Fruit fly (Drosophila melanogaster) Kc167 (cell line): ENCODE measurements around the gene Nrg.

Experiments
- Myc ChIP-seq: fragments of >200 bp; optimal IDR thresholded peaks from 2 replicates; lab custom pipeline; 2017; ENCODE audit warnings: missing external identifiers
- Sin3A ChIP-seq: fragments of >200 bp; optimal IDR thresholded peaks from 2 replicates; lab custom pipeline; 2018; ENCODE audit warnings: missing external identifiers
- h ChIP-seq: fragments of >200 bp; optimal IDR thresholded peaks from 3 replicates; lab custom pipeline; 2018; ENCODE audit warnings: missing external identifiers
- insv ChIP-seq: fragments of >200 bp; optimal IDR thresholded peaks from 3 replicates; lab custom pipeline; 2018; ENCODE audit warnings: missing external identifiers
- psq ChIP-seq: fragments of >200 bp; optimal IDR thresholded peaks from 2 replicates; lab custom pipeline; 2017; ENCODE audit warnings: missing external identifiers
- ttk ChIP-seq: sonication (Bioruptor generic); optimal IDR thresholded peaks from 2 replicates; lab custom pipeline; 2017; ENCODE audit warnings: missing external identifiers

Gene Nrg

DNA sequence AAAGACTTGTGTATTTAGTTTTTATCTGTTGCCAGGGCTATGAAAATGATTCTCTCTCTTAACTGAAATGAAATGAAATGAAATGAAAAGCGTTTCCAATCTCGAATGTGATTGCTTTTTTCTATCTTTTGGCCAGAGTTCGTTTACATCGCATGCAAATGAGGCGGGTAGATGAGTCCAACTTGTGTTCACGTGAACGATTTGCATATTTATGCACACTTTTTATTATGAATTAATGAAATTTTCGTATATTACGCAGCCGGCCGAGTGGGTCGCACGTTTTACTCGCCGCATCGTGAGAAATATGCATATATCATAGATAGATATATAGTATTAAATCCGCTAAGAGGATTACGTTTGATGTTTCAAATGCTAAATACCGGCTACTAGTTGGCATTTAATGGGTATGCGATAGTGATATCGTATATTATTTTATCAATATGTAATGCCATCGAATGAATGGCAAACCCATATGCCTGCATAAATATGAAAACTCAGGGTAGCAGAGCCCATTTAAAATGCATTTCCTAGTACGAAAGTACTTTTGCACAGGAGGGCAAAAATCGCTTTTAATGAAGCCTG, 12.1 kb upstream of the Nrg start:
- TF ChIP-seq ttk (lab: Kevin White, UChicago) (no peak), psq (no peak), h (lab: Kevin White, UChicago) (no peak), Myc (no peak), insv (lab: Kevin White, UChicago) (no peak), Sin3A (lab: Kevin White, UChicago) (no peak)

dm6 chrX:8510731-8511130, 6.4 kb upstream of the Nrg start:
- no peak for TF ChIP-seq insv (lab: Kevin White, UChicago)
- no peak for TF ChIP-seq ttk (lab: Kevin White, UChicago)
- TF ChIP-seq Sin3A (lab: Kevin White, UChicago): no peak

DNA sequence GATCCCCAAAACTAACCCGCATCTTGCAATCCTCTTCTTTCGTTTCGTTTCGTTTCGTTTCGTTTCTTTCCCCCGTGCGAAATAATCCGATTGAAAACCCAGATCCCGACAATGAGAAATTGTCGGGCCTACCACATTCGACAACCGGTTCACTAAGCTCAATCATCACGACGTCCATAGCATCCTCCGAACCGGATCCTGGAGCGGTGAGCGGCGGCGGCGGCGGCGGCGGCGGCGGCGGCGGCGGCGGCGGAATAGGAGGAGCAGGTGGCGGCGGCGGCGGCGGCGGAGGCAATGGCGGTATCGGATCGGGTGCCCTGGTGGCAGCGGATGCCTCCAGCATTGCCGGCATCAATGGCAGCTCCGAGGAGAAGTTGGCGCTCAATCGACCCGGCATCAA, 4.9 kb upstream of the Nrg start:
- no peak for TF ChIP-seq h (lab: Kevin White, UChicago)
- TF ChIP-seq Myc: no peak
- TF ChIP-seq psq: no peak
- TF ChIP-seq ttk (lab: Kevin White, UChicago): no peak
- TF ChIP-seq Sin3A (lab: Kevin White, UChicago): no peak
- TF ChIP-seq insv (lab: Kevin White, UChicago): no peak

- TF ChIP-seq ttk (lab: Kevin White, UChicago) (no peak), h (lab: Kevin White, UChicago) (no peak), psq (no peak), Sin3A (lab: Kevin White, UChicago) (no peak)
Observed at dm6 chrX:8518025-8518661, 970 bp downstream of the Nrg start.

DNA sequence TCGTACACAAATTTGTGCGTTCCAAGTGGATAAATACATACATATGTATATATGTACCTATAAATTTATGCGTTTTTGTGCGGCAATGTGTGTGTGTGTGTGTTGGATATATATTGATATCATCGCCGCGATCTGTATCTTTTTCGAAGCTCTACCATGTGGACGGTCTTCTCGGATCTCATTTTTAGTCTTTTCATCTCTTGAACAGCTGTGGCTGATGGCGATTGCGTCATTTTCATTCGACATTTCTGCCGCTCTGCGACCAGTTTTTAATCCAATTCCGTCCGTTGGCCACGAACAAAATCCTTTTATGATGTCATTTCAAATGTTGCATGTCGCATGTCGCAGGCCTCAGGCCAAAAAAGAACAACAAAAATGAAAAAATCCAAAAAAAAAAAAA, 3.3 kb downstream of the Nrg start:
- TF ChIP-seq Myc (no peak), h (lab: Kevin White, UChicago) (no peak), insv (lab: Kevin White, UChicago) (no peak), psq (no peak), Sin3A (lab: Kevin White, UChicago) (no peak), ttk (lab: Kevin White, UChicago) (no peak)

- TF ChIP-seq Sin3A (lab: Kevin White, UChicago) (no peak), ttk (lab: Kevin White, UChicago) (no peak), psq (no peak), h (lab: Kevin White, UChicago) (no peak), Myc (no peak), insv (lab: Kevin White, UChicago) (no peak)
Observed at dm6 chrX:8521492-8521891, 4.3 kb downstream of the Nrg start.

DNA sequence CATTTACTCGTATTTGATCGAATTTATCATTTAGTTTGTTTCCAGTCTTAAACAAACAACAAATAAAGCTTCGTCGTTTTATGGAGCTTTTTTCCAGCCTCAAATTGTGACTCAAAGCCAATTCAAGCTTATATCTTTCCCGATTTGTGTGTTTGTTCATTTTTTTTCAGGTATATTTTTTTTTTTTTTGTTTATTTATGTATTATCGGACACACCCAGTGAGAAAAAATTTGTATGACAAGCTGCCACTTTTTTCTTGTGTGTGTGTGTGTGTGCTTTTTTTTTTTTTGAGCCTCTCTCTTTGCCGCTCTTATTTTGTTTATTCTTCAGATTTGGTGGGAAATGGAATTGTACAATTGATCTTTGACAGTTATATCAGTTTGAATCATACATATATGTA, 5.3 kb downstream of the Nrg start:
- TF ChIP-seq insv (lab: Kevin White, UChicago) (no peak), Sin3A (lab: Kevin White, UChicago) (no peak), h (lab: Kevin White, UChicago) (no peak)

- TF ChIP-seq Myc (no peak), h (lab: Kevin White, UChicago) (no peak)
Observed at dm6 chrX:8523572-8524155, 6.5 kb downstream of the Nrg start.

dm6 chrX:8529598-8529997, 12.4 kb downstream of the Nrg start, which contains the start of gene PIP82:
PIP82 (minus strand) TSS chrX:8529698.
- TF ChIP-seq Myc (no peak), h (lab: Kevin White, UChicago) (no peak), Sin3A (lab: Kevin White, UChicago) (no peak), ttk (lab: Kevin White, UChicago) (no peak), insv (lab: Kevin White, UChicago) (no peak), psq (no peak)

- TF ChIP-seq psq (no peak), ttk (lab: Kevin White, UChicago) (no peak), h (lab: Kevin White, UChicago) (no peak), insv (lab: Kevin White, UChicago) (no peak), Myc (no peak), Sin3A (lab: Kevin White, UChicago) (no peak)
Observed at dm6 chrX:8531775-8532174, 14.6 kb downstream of the Nrg start.

- TF ChIP-seq Myc (no peak), psq (no peak), insv (lab: Kevin White, UChicago) (no peak), Sin3A (lab: Kevin White, UChicago) (no peak), h (lab: Kevin White, UChicago) (no peak), ttk (lab: Kevin White, UChicago) (no peak)
Observed at dm6 chrX:8533589-8534320, 16.6 kb downstream of the Nrg start.

- TF ChIP-seq Myc (no peak), h (lab: Kevin White, UChicago) (no peak), insv (lab: Kevin White, UChicago) (no peak), ttk (lab: Kevin White, UChicago) (no peak), psq (no peak), Sin3A (lab: Kevin White, UChicago) (no peak)
Observed at dm6 chrX:8534321-8534661, 17.1 kb downstream of the Nrg start.
